Worm (Caenorhabditis elegans): Measurements from ENCODE around the gene C50E10.1.

DNA sequence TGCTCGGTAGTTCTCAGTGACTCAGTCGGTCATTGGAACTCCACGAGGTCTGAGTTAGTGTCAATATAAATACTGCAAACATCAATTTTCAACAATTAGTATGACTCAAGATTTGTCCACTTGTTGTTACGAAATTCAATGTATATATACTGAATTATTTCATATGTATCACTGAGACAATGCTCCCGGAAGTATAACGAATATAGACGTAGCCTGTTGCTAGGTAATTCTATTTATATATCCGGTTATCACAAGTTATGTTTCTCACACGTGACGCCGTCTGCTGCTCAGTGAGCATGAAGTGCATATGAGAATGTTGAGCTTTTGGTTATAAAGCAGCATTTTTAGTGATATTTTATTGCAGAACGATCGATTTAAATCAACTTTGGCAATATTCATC, 41.7 kb downstream of the C50E10.1 start:
- TF ChIP-seq blmp-1 (tag; optimal IDR thresholded peaks at IDR 0.05), result no peak
- TF ChIP-seq mep-1 (tag; optimal IDR thresholded peaks at IDR 0.05), result no peak
- no peak for TF ChIP-seq ztf-11 (tag; optimal IDR thresholded peaks at IDR 0.05)
- TF ChIP-seq elt-3 (tag; optimal IDR thresholded peaks at IDR 0.05), result no peak
- TF ChIP-seq bed-3 (GFP tag; optimal IDR thresholded peaks at IDR 0.05), result no peak
- TF ChIP-seq nhr-28 (tag; optimal IDR thresholded peaks at IDR 0.05), result no peak
- no peak for TF ChIP-seq lin-13 (tag; optimal IDR thresholded peaks at IDR 0.05)
- no peak for TF ChIP-seq ceh-83 (GFP tag; optimal IDR thresholded peaks at IDR 0.05)
- no peak for TF ChIP-seq ham-2 (GFP tag; optimal IDR thresholded peaks at IDR 0.05)
